Fruit fly (Drosophila melanogaster) Kc167 (cell line): ENCODE results near the gene ImpL2.

Source experiments
- Myc ChIP-seq: fragments of >200 bp; optimal IDR thresholded peaks from 2 replicates; lab custom pipeline; 2017; ENCODE audit warnings: missing external identifiers
- insv ChIP-seq: fragments of >200 bp; optimal IDR thresholded peaks from 3 replicates; lab custom pipeline; 2018; ENCODE audit warnings: missing external identifiers
- psq ChIP-seq: fragments of >200 bp; optimal IDR thresholded peaks from 2 replicates; lab custom pipeline; 2017; ENCODE audit warnings: missing external identifiers
- ttk ChIP-seq: sonication (Bioruptor generic); optimal IDR thresholded peaks from 2 replicates; lab custom pipeline; 2017; ENCODE audit warnings: missing external identifiers

dm6 chr3L:4262384-4262783 lies 26.4 kb upstream of the ImpL2 start, which contains the start of the genes CG11586 and VhaM9.7-a:
- TF ChIP-seq insv (lab: Kevin White, UChicago) (no peak), psq (lab: Kevin White, UChicago) (no peak), Myc (lab: Kevin White, UChicago) (no peak), ttk (lab: Kevin White, UChicago) (no peak)
